Fruit fly (Drosophila melanogaster) whole organism, embryonic: ENCODE data around the gene galla-2.

Experiments used
- BtbVII ChIP-seq: fragments of 200-800 bp; sonication (Bioruptor generic); optimal IDR thresholded peaks from 3 replicates; lab custom pipeline; 2017; ENCODE audit warnings: missing biosample characterization, mild to moderate bottlenecking, missing genetic modification characterization
- C15 ChIP-seq: fragments of 200-800 bp; sonication (Bioruptor generic); IDR thresholded peaks from 3 replicates; pipeline ENCODE4 v1.3.6; 2022; ENCODE audit warnings: missing biosample characterization, missing genetic modification characterization
- CG11085 ChIP-seq: fragments of 200-800 bp; sonication (Bioruptor generic); IDR thresholded peaks from 2 replicates; pipeline ENCODE4 v1.3.6; 2022; ENCODE audit warnings: missing biosample characterization, missing genetic modification characterization
- CG15479 ChIP-seq: fragments of 200-800 bp; sonication (Bioruptor generic); optimal IDR thresholded peaks from 3 replicates; lab custom pipeline; 2019; ENCODE audit warnings: missing biosample characterization, mild to moderate bottlenecking, missing genetic modification characterization, moderate library complexity
- CG1647 ChIP-seq: fragments of 200-800 bp; sonication (Bioruptor generic); optimal IDR thresholded peaks from 3 replicates; lab custom pipeline; 2016; ENCODE audit warnings: missing biosample characterization, missing genetic modification characterization
- CG16863 ChIP-seq: fragments of 200-800 bp; sonication (Bioruptor generic); optimal IDR thresholded peaks from 3 replicates; lab custom pipeline; 2016; ENCODE audit warnings: missing biosample characterization, missing genetic modification characterization
- CG17912 ChIP-seq: fragments of 200-800 bp; sonication (Bioruptor generic); optimal IDR thresholded peaks from 2 replicates; lab custom pipeline; 2018; ENCODE audit warnings: missing biosample characterization, mild to moderate bottlenecking, missing genetic modification characterization
- CG18262 ChIP-seq: fragments of 200-800 bp; optimal IDR thresholded peaks from 3 replicates; lab custom pipeline; 2019; ENCODE audit warnings: missing biosample characterization, mild to moderate bottlenecking, missing genetic modification characterization, moderate library complexity
- CG2120 ChIP-seq: fragments of 200-800 bp; sonication (Bioruptor generic); optimal IDR thresholded peaks from 3 replicates; lab custom pipeline; 2016; ENCODE audit warnings: missing biosample characterization, missing genetic modification characterization
- CG30403 ChIP-seq: fragments of 200-800 bp; sonication (Bioruptor generic); optimal IDR thresholded peaks from 3 replicates; lab custom pipeline; 2016; ENCODE audit warnings: missing biosample characterization, missing genetic modification characterization
- CG31224 ChIP-seq: fragments of 200-800 bp; sonication (Bioruptor generic); IDR thresholded peaks from 2 replicates; pipeline ENCODE4 v1.3.6; 2022; ENCODE audit warnings: missing biosample characterization, missing genetic modification characterization
- CG31365 ChIP-seq: fragments of 200-800 bp; sonication (Bioruptor generic); optimal IDR thresholded peaks from 2 replicates; lab custom pipeline; 2018; ENCODE audit warnings: missing biosample characterization, mild to moderate bottlenecking, missing genetic modification characterization
- CG33213 ChIP-seq: fragments of 200-800 bp; sonication (Bioruptor generic); optimal IDR thresholded peaks from 3 replicates; lab custom pipeline; 2016; ENCODE audit warnings: missing biosample characterization, missing genetic modification characterization
- CG3407 ChIP-seq: fragments of 200-800 bp; sonication (Bioruptor generic); optimal IDR thresholded peaks from 2 replicates; lab custom pipeline; 2018; ENCODE audit warnings: missing biosample characterization, mild to moderate bottlenecking, missing genetic modification characterization
- CG6175 ChIP-seq: fragments of 200-800 bp; sonication (Bioruptor generic); IDR thresholded peaks from 3 replicates; pipeline ENCODE4 v1.3.6; 2022; ENCODE audit warnings: missing biosample characterization, missing genetic modification characterization
- CG6765 ChIP-seq: fragments of 200-800 bp; sonication (Bioruptor generic); optimal IDR thresholded peaks from 3 replicates; lab custom pipeline; 2017; ENCODE audit warnings: missing biosample characterization, mild to moderate bottlenecking, missing genetic modification characterization
- CG7556 ChIP-seq: fragments of 200-800 bp; sonication (Bioruptor generic); optimal IDR thresholded peaks from 2 replicates; lab custom pipeline; 2017; ENCODE audit warnings: missing biosample characterization, mild to moderate bottlenecking, missing genetic modification characterization
- CG7786 ChIP-seq: fragments of 200-800 bp; sonication (Bioruptor generic); optimal IDR thresholded peaks from 2 replicates; lab custom pipeline; 2016; ENCODE audit warnings: missing biosample characterization, missing genetic modification characterization
- CG9932 ChIP-seq: fragments of 200-800 bp; sonication (Bioruptor generic); IDR thresholded peaks from 2 replicates; pipeline ENCODE4 v1.3.6; 2022; ENCODE audit warnings: missing biosample characterization, missing genetic modification characterization
- Fer1 ChIP-seq: fragments of 200-800 bp; sonication (Bioruptor generic); optimal IDR thresholded peaks from 2 replicates; lab custom pipeline; 2017; ENCODE audit warnings: missing biosample characterization, mild to moderate bottlenecking, missing genetic modification characterization
- GATAe ChIP-seq: fragments of 200-800 bp; sonication (Bioruptor generic); conservative IDR thresholded peaks from 2 replicates; pipeline ENCODE4 v1.3.6; 2022; ENCODE audit warnings: missing biosample characterization, missing genetic modification characterization
- HLH3B ChIP-seq: fragments of 200-800 bp; sonication (Bioruptor generic); IDR thresholded peaks from 2 replicates; pipeline ENCODE4 v1.3.6; 2022; ENCODE audit warnings: missing biosample characterization, missing genetic modification characterization
- HmgZ ChIP-seq: fragments of 200-800 bp; sonication (Bioruptor generic); optimal IDR thresholded peaks from 2 replicates; lab custom pipeline; 2018; ENCODE audit warnings: missing biosample characterization, mild to moderate bottlenecking, missing genetic modification characterization
- Mad ChIP-seq: fragments of 200-800 bp; sonication (Bioruptor generic); optimal IDR thresholded peaks from 2 replicates; lab custom pipeline; 2016; ENCODE audit warnings: missing biosample characterization, missing genetic modification characterization
- Max ChIP-seq: fragments of 200-800 bp; sonication (Bioruptor generic); optimal IDR thresholded peaks from 2 replicates; lab custom pipeline; 2016; ENCODE audit warnings: missing biosample characterization, mild to moderate bottlenecking, missing genetic modification characterization
- Opbp ChIP-seq: fragments of 200-800 bp; sonication (Bioruptor generic); IDR thresholded peaks from 3 replicates; pipeline ENCODE4 v1.3.6; 2022; ENCODE audit warnings: missing biosample characterization, missing genetic modification characterization; ENCODE audit not compliant: partially characterized antibody
- Taf1 ChIP-seq: fragments of 200-800 bp; sonication (Bioruptor generic); IDR thresholded peaks from 2 replicates; pipeline ENCODE4 v1.3.6; 2022; ENCODE audit warnings: missing biosample characterization, missing genetic modification characterization
- amos ChIP-seq: fragments of 200-800 bp; sonication (Bioruptor generic); IDR thresholded peaks from 2 replicates; pipeline ENCODE4 v1.3.6; 2022; ENCODE audit warnings: missing biosample characterization, missing genetic modification characterization; ENCODE audit not compliant: partially characterized antibody
- bigmax ChIP-seq: fragments of 200-800 bp; sonication (Bioruptor generic); optimal IDR thresholded peaks from 2 replicates; lab custom pipeline; 2018; ENCODE audit warnings: missing biosample characterization, mild to moderate bottlenecking, missing genetic modification characterization
- cwo ChIP-seq: fragments of 200-800 bp; sonication (Bioruptor generic); optimal IDR thresholded peaks from 3 replicates; lab custom pipeline; 2017; ENCODE audit warnings: missing biosample characterization, missing genetic modification characterization, mild to moderate bottlenecking, moderate library complexity, missing genetic modification reagents
- dan ChIP-seq: fragments of 200-800 bp; sonication (Bioruptor generic); IDR thresholded peaks from 2 replicates; pipeline ENCODE4 v1.3.6; 2022; ENCODE audit warnings: missing biosample characterization, missing genetic modification characterization
- dimm ChIP-seq: fragments of 200-800 bp; sonication (Bioruptor generic); IDR thresholded peaks from 2 replicates; pipeline ENCODE4 v1.3.6; 2022; ENCODE audit warnings: missing biosample characterization, missing genetic modification characterization
- exex ChIP-seq: fragments of 200-800 bp; sonication (Bioruptor generic); optimal IDR thresholded peaks from 4 replicates; lab custom pipeline; 2018; ENCODE audit warnings: missing biosample characterization, mild to moderate bottlenecking, missing genetic modification characterization, moderate library complexity
- fd102C ChIP-seq: fragments of 200-800 bp; sonication (Bioruptor generic); optimal IDR thresholded peaks from 2 replicates; lab custom pipeline; 2018; ENCODE audit warnings: missing biosample characterization, mild to moderate bottlenecking, missing genetic modification characterization, moderate library complexity
- fd64A ChIP-seq: fragments of 200-800 bp; sonication (Bioruptor generic); optimal IDR thresholded peaks from 3 replicates; lab custom pipeline; 2018; ENCODE audit warnings: missing biosample characterization, mild to moderate bottlenecking, missing genetic modification characterization
- ftz-f1 ChIP-seq: fragments of 200-800 bp; sonication (Bioruptor generic); optimal IDR thresholded peaks from 2 replicates; lab custom pipeline; 2016; ENCODE audit warnings: missing biosample characterization, missing genetic modification characterization
- hb ChIP-seq: fragments of 200-800 bp; sonication (Bioruptor generic); IDR thresholded peaks from 3 replicates; pipeline ENCODE4 v1.3.6; 2022; ENCODE audit warnings: missing biosample characterization, missing genetic modification characterization; ENCODE audit not compliant: partially characterized antibody
- lab ChIP-seq: fragments of 200-800 bp; sonication (Bioruptor generic); optimal IDR thresholded peaks from 3 replicates; lab custom pipeline; 2017; ENCODE audit warnings: missing biosample characterization, missing genetic modification characterization, mild to moderate bottlenecking, moderate library complexity, missing genetic modification reagents
- lov ChIP-seq, 2 experiments: fragments of 200-800 bp in 1 of 2; fragments of >200 bp in 1 of 2; sonication (Bioruptor generic) in 1 of 2; IDR thresholded peaks in 1 of 2; optimal IDR thresholded peaks in 1 of 2; 2 replicates in 1 of 2; 3 replicates in 1 of 2; pipeline versions ENCODE4 v1.3.6 to Lab custom; 2017 to 2022; ENCODE audit warnings: missing biosample characterization in 1 of 2, missing genetic modification characterization in 1 of 2
- mam ChIP-seq: fragments of 200-800 bp; sonication (Bioruptor generic); optimal IDR thresholded peaks from 3 replicates; lab custom pipeline; 2016; ENCODE audit warnings: missing biosample characterization, missing genetic modification characterization
- mirr ChIP-seq: fragments of 200-800 bp; sonication (Bioruptor generic); optimal IDR thresholded peaks from 3 replicates; lab custom pipeline; 2018; ENCODE audit warnings: missing biosample characterization, mild to moderate bottlenecking, missing genetic modification characterization
- otp ChIP-seq: fragments of 200-800 bp; sonication (Bioruptor generic); IDR thresholded peaks from 3 replicates; pipeline ENCODE4, ENCODE4 v1.3.6; 2022; ENCODE audit warnings: missing biosample characterization, missing genetic modification characterization
- rib ChIP-seq: fragments of 200-800 bp; sonication (Bioruptor generic); IDR thresholded peaks from 2 replicates; pipeline ENCODE4 v1.3.6; 2022; ENCODE audit warnings: missing biosample characterization, missing genetic modification characterization
- row ChIP-seq: fragments of 200-800 bp; sonication (Bioruptor generic); IDR thresholded peaks from 3 replicates; pipeline ENCODE4 v1.3.6; 2022; ENCODE audit warnings: missing biosample characterization, missing genetic modification characterization
- salm ChIP-seq: fragments of 200-800 bp; sonication (Bioruptor generic); optimal IDR thresholded peaks from 2 replicates; lab custom pipeline; 2018; ENCODE audit warnings: missing biosample characterization, mild to moderate bottlenecking, missing genetic modification characterization
- slou ChIP-seq: fragments of 200-800 bp; sonication (Bioruptor generic); optimal IDR thresholded peaks from 3 replicates; lab custom pipeline; 2016; ENCODE audit warnings: missing biosample characterization, missing genetic modification characterization
- ssp ChIP-seq: fragments of 200-800 bp; sonication (Bioruptor generic); IDR thresholded peaks from 2 replicates; pipeline ENCODE4 v1.3.6; 2022; ENCODE audit warnings: missing biosample characterization, missing genetic modification characterization
- sug ChIP-seq: fragments of 200-800 bp; optimal IDR thresholded peaks from 2 replicates; lab custom pipeline; 2019; ENCODE audit warnings: missing biosample characterization, mild to moderate bottlenecking, missing genetic modification characterization, moderate library complexity
- tll ChIP-seq, 2 experiments: fragments of 200-800 bp in 1 of 2; fragments of >200 bp in 1 of 2; sonication (Bioruptor generic) in 1 of 2; optimal IDR thresholded peaks; 2 replicates each; lab custom pipeline; 2017 to 2019; ENCODE audit warnings: missing biosample characterization in 2 of 2, missing genetic modification characterization in 2 of 2, mild to moderate bottlenecking in 1 of 2, moderate library complexity in 1 of 2
- twi ChIP-seq: fragments of 200-800 bp; optimal IDR thresholded peaks from 2 replicates; lab custom pipeline; 2019; ENCODE audit warnings: missing biosample characterization, mild to moderate bottlenecking, missing genetic modification characterization, moderate library complexity
- zf30C ChIP-seq: fragments of 200-800 bp; sonication (Bioruptor generic); optimal IDR thresholded peaks from 3 replicates; lab custom pipeline; 2018; ENCODE audit warnings: missing biosample characterization, mild to moderate bottlenecking, missing genetic modification characterization

The galla-2 gene

dm6 chr3L:10863925-10864324 is 18.8 kb upstream of the galla-2 start (continued):
- TF ChIP-seq tll (GFP tag; optimal IDR thresholded peaks at IDR 0.05; lab: Kevin White, UChicago) (no peak), CG11085 (GFP tag; lab: Robert Waterston, UW) (no peak), CG16863 (GFP tag; lab: Kevin White, UChicago) (no peak), cwo (GFP tag; lab: Kevin White, UChicago) (peak; percentile 61), Taf1 (GFP tag; lab: Robert Waterston, UW) (no peak), twi (tag; lab: Kevin White, UChicago) (no peak), Max (GFP tag; lab: Kevin White, UChicago) (no peak), CG6175 (GFP tag; lab: Robert Waterston, UW) (0 out of 3 replicates have a peak, but pooled peaks have one; percentile 41), mam (GFP tag; lab: Kevin White, UChicago) (no peak), otp (0 out of 3 replicates have a peak, but pooled peaks have one; percentile 26), HmgZ (peak; percentile 32), amos (no peak), rib (GFP tag; lab: Robert Waterston, UW) (peak; percentile 54; the same call in 1 of the 2 replicates), Opbp (GFP tag; lab: Robert Waterston, UW) (no peak), dimm (GFP tag; lab: Robert Waterston, UW) (no peak), salm (tag; lab: Kevin White, UChicago) (no peak), ssp (GFP tag; lab: Robert Waterston, UW) (no peak), sug (tag; lab: Kevin White, UChicago) (peak; percentile 82), CG17912 (no peak), CG30403 (GFP tag; lab: Kevin White, UChicago) (no peak), row (GFP tag; lab: Robert Waterston, UW) (0 out of 3 replicates have a peak, but pooled peaks have one; percentile 17), hb (no peak), CG9932 (GFP tag; lab: Robert Waterston, UW) (no peak), CG18262 (tag; lab: Kevin White, UChicago) (no peak), GATAe (GFP tag; lab: Robert Waterston, UW) (peak; percentile 72), BtbVII (no peak), lab (GFP tag; lab: Kevin White, UChicago) (peak; percentile 18), CG7556 (GFP tag; lab: Kevin White, UChicago) (no peak), CG15479 (peak; percentile 7), CG33213 (GFP tag; lab: Kevin White, UChicago) (no peak), zf30C (no peak), exex (tag; lab: Kevin White, UChicago) (peak; percentile 71), CG1647 (GFP tag; lab: Kevin White, UChicago) (no peak), mirr (peak; percentile 29), CG31365 (tag; lab: Kevin White, UChicago) (no peak), ftz-f1 (GFP tag; lab: Kevin White, UChicago) (no peak)

- TF ChIP-seq fd102C (GFP tag; lab: Kevin White, UChicago) = no peak
- no peak for TF ChIP-seq CG6765 (GFP tag; lab: Kevin White, UChicago)
- TF ChIP-seq CG3407 (GFP tag; lab: Kevin White, UChicago) = no peak
- no peak for TF ChIP-seq Mad (GFP tag; lab: Kevin White, UChicago)
- TF ChIP-seq lov (optimal IDR thresholded peaks at IDR 0.05; lab: Kevin White, UChicago) = no peak
- no peak for TF ChIP-seq lov (GFP tag; IDR thresholded peaks at IDR 0.05; lab: Robert Waterston, UW)
- peak; percentile 46 for TF ChIP-seq CG7786 (GFP tag; lab: Kevin White, UChicago)
- TF ChIP-seq slou (GFP tag; lab: Kevin White, UChicago) = no peak
- TF ChIP-seq CG31224 (GFP tag; lab: Robert Waterston, UW) = peak; percentile 62; the same call in 1 of the 2 replicates
- no peak for TF ChIP-seq bigmax (GFP tag; lab: Kevin White, UChicago)
- TF ChIP-seq fd64A (GFP tag; lab: Kevin White, UChicago) = no peak
- no peak for TF ChIP-seq HLH3B (GFP tag; lab: Robert Waterston, UW)
- TF ChIP-seq CG2120 = peak; percentile 78
- no peak for TF ChIP-seq dan (GFP tag; lab: Robert Waterston, UW)
- TF ChIP-seq C15 (GFP tag; lab: Robert Waterston, UW) = no peak
- peak; percentile 53 for TF ChIP-seq Fer1
Observed at dm6 chr3L:10866633-10867379, 15.9 kb upstream of the galla-2 start.
